Fruit fly (Drosophila melanogaster): Measurements from ENCODE around the gene Remo.

The Remo gene

dm6 chrX:13287854-13288376, at the start of gene Remo (continued):
- TF ChIP-seq Aef1 (GFP tag; IDR thresholded peaks at IDR 0.05) (peak; percentile 52; the same call in 2 of the 3 replicates), amos (GFP tag; IDR thresholded peaks at IDR 0.05; ENCODE audit: partially characterized antibody) (peak; percentile 84), ci (GFP tag; IDR thresholded peaks at IDR 0.05) (0 out of 3 replicates have a peak, but pooled peaks have one; percentile 33), CG3847 (GFP tag; IDR thresholded peaks at IDR 0.05) (peak; percentile 49; the same call in 1 of the 2 replicates), sd (tag; optimal IDR thresholded peaks at IDR 0.05) (peak; percentile 15), CG33557 (GFP tag; optimal IDR thresholded peaks at IDR 0.05) (no peak), Dll (GFP tag; IDR thresholded peaks at IDR 0.05; ENCODE audit: partially characterized antibody) (peak; percentile 66), CG10321 (GFP tag; IDR thresholded peaks at IDR 0.05) (no peak), sna (GFP tag; IDR thresholded peaks at IDR 0.05; ENCODE audit: partially characterized antibody) (peak; percentile 58), CG2129 (GFP tag; IDR thresholded peaks at IDR 0.05; ENCODE audit: partially characterized antibody) (peak; percentile 31; the same call in 1 of the 2 replicates), Bteb2 (GFP tag; optimal IDR thresholded peaks at IDR 0.05) (no peak), unc-4 (GFP tag; IDR thresholded peaks at IDR 0.05; ENCODE audit: partially characterized antibody) (peak; percentile 82), sug (tag; optimal IDR thresholded peaks at IDR 0.05) (peak; percentile 10), CG6854 (GFP tag; optimal IDR thresholded peaks at IDR 0.05) (no peak), CG18599 (GFP tag; optimal IDR thresholded peaks at IDR 0.05) (no peak), Scr (GFP tag; IDR thresholded peaks at IDR 0.05; ENCODE audit: partially characterized antibody) (peak; percentile 77), CG2889 (GFP tag; IDR thresholded peaks at IDR 0.05) (no peak), Bdp1 (GFP tag; optimal IDR thresholded peaks at IDR 0.05) (no peak), mirr (GFP tag; optimal IDR thresholded peaks at IDR 0.05) (no peak), CG4707 (GFP tag; optimal IDR thresholded peaks at IDR 0.05) (no peak), hb (GFP tag; IDR thresholded peaks at IDR 0.05; ENCODE audit: partially characterized antibody) (0 out of 3 replicates have a peak, but pooled peaks have one; percentile 51), mld (GFP tag; IDR thresholded peaks at IDR 0.05; ENCODE audit: partially characterized antibody) (no peak), so (GFP tag; IDR thresholded peaks at IDR 0.05) (peak; percentile 66; the same call in 1 of the 3 replicates), CG9797 (GFP tag; optimal IDR thresholded peaks at IDR 0.05) (peak; percentile 78), YL-1 (GFP tag; optimal IDR thresholded peaks at IDR 0.05) (peak; percentile 60), Rfx (GFP tag; IDR thresholded peaks at IDR 0.05) (0 out of 2 replicates have a peak, but pooled peaks have one; percentile 25), bbx (GFP tag; IDR thresholded peaks at IDR 0.05; ENCODE audit: partially characterized antibody) (peak; percentile 68), vnd (GFP tag; IDR thresholded peaks at IDR 0.05; ENCODE audit: partially characterized antibody) (peak; percentile 61; the same call in 2 of the 3 replicates), CG11504 (tag; optimal IDR thresholded peaks at IDR 0.05) (no peak), CG34422 (GFP tag; IDR thresholded peaks at IDR 0.05) (peak; percentile 64; the same call in 2 of the 3 replicates), Ets97D (GFP tag; optimal IDR thresholded peaks at IDR 0.05) (peak; percentile 51), knrl (GFP tag; IDR thresholded peaks at IDR 0.05; ENCODE audit: partially characterized antibody) (peak; percentile 79), CG15514 (GFP tag; optimal IDR thresholded peaks at IDR 0.05) (peak; percentile 58), trem (tag; optimal IDR thresholded peaks at IDR 0.05) (peak; percentile 34), zf30C (GFP tag; optimal IDR thresholded peaks at IDR 0.05) (peak; percentile 91), Awh (GFP tag; IDR thresholded peaks at IDR 0.05) (no peak), Dp (GFP tag; optimal IDR thresholded peaks at IDR 0.05) (peak; percentile 83), CG2120 (GFP tag; optimal IDR thresholded peaks at IDR 0.05) (peak; percentile 9), Doc3 (GFP tag; IDR thresholded peaks at IDR 0.05; ENCODE audit: partially characterized antibody) (0 out of 3 replicates have a peak, but pooled peaks have one; percentile 53), CG3995 (GFP tag; optimal IDR thresholded peaks at IDR 0.05) (peak; percentile 11), Eip74EF (GFP tag; optimal IDR thresholded peaks at IDR 0.05) (no peak), CG12659 (GFP tag; optimal IDR thresholded peaks at IDR 0.05) (peak; percentile 72), row (GFP tag; IDR thresholded peaks at IDR 0.05) (peak; percentile 40), CG14710 (tag; optimal IDR thresholded peaks at IDR 0.05) (peak; percentile 55), ato (GFP tag; IDR thresholded peaks at IDR 0.05; ENCODE audit: partially characterized antibody) (0 out of 2 replicates have a peak, but pooled peaks have one; percentile 13), CG13624 (GFP tag; optimal IDR thresholded peaks at IDR 0.05) (no peak), cato (GFP tag; optimal IDR thresholded peaks at IDR 0.05; ENCODE audit: borderline replicate concordance) (no peak)
